Worm (Caenorhabditis elegans) whole organism, late embryonic: ENCODE data around the gene F59E12.6.

Source experiments
- C38D4.7 ChIP-seq: fragments of 200-800 bp; sonication (Bioruptor generic); optimal IDR thresholded peaks from 2 replicates; lab custom pipeline; 2018; ENCODE audit warnings: mild to moderate bottlenecking, missing genetic modification characterization, moderate library complexity, missing compliant biosample characterization
- T23F11.4 ChIP-seq: fragments of 200-800 bp; sonication (Bioruptor generic); optimal IDR thresholded peaks from 2 replicates; lab custom pipeline; 2018; ENCODE audit warnings: mild to moderate bottlenecking, missing genetic modification characterization, missing compliant biosample characterization
- ahr-1 ChIP-seq: sonication (generic microtip); optimal IDR thresholded peaks from 2 replicates; lab custom pipeline; 2016; ENCODE audit warnings: missing genetic modification characterization, missing compliant biosample characterization
- ama-1 ChIP-seq: fragments of 150-350 bp; optimal IDR thresholded peaks from 2 replicates; lab custom pipeline; 2014
- ceh-19 ChIP-seq: fragments of 200-800 bp; sonication (Bioruptor generic); optimal IDR thresholded peaks from 2 replicates; lab custom pipeline; 2018; ENCODE audit warnings: mild to moderate bottlenecking, missing genetic modification characterization, missing compliant biosample characterization
- ceh-6 ChIP-seq: fragments of 200-800 bp; sonication (Bioruptor generic); optimal IDR thresholded peaks from 2 replicates; lab custom pipeline; 2018; ENCODE audit warnings: mild to moderate bottlenecking, missing genetic modification characterization, missing compliant biosample characterization
- fkh-10 ChIP-seq: fragments of 150-350 bp; optimal IDR thresholded peaks from 2 replicates; lab custom pipeline; 2014; ENCODE audit warnings: missing biosample characterization, missing genetic modification reagents, missing genetic modification characterization
- nfya-1 ChIP-seq: sonication (generic microtip); optimal IDR thresholded peaks from 2 replicates; lab custom pipeline; 2017; ENCODE audit warnings: missing genetic modification characterization, mild to moderate bottlenecking, missing compliant biosample characterization, antibody characterized with exemption, moderate library complexity
- pha-4 ChIP-seq: fragments of 150-350 bp; optimal IDR thresholded peaks from 2 replicates; lab custom pipeline; 2018; ENCODE audit warnings: missing biosample characterization, missing genetic modification reagents, missing genetic modification characterization
- pqm-1 ChIP-seq: sonication (generic microtip); optimal IDR thresholded peaks from 2 replicates; lab custom pipeline; 2016; ENCODE audit warnings: missing genetic modification characterization, missing compliant biosample characterization
- sox-4 ChIP-seq: sonication (generic microtip); optimal IDR thresholded peaks from 2 replicates; lab custom pipeline; 2017; ENCODE audit warnings: mild to moderate bottlenecking, missing genetic modification characterization, inconsistent platforms, missing compliant biosample characterization

DNA sequence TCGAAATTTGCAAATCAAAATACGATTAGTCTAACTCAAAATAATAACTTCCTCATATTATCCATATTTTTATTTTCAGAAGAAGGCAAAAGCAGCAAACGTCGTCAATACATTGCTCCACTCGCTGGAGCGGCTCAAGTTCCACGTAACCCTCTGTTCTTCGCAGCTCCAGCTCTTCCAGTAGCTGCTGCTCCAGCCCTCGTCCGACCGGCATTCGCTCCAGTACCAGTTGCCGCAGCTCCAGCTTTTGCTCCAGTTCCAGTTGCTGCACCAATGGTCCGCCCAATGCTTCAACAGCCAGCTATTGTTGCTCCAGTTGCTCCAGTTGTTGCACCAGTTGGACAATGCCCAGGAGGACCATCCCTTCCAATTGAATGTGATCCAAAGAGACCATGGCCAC, 52.0 kb downstream of the F59E12.6 start:
- no peak for TF ChIP-seq C38D4.7 (GFP tag; lab: Kevin White, UChicago)
- no peak for TF ChIP-seq pqm-1
- TF ChIP-seq ama-1 (lab: Kevin White, UChicago): no peak
- no peak for TF ChIP-seq sox-4 (tag; lab: Kevin White, UChicago)
- TF ChIP-seq ahr-1: no peak
- no peak for TF ChIP-seq ceh-19 (GFP tag; lab: Kevin White, UChicago)
- TF ChIP-seq nfya-1 (tag; lab: Kevin White, UChicago): no peak
- no peak for TF ChIP-seq fkh-10
- TF ChIP-seq T23F11.4 (GFP tag; lab: Kevin White, UChicago): no peak
- TF ChIP-seq pha-4 (tag; lab: Kevin White, UChicago): no peak
- no peak for TF ChIP-seq ceh-6 (GFP tag; lab: Kevin White, UChicago)
